Worm (Caenorhabditis elegans) whole organism, mixed stage, embryonic: ENCODE measurements around the gene tor-1.

Experiments used
- M03D4.4 ChIP-seq: sonication (generic microtip); optimal IDR thresholded peaks from 2 replicates; lab custom pipeline; 2017; ENCODE audit warnings: mild to moderate bottlenecking, missing genetic modification characterization, missing compliant biosample characterization
- bed-3 ChIP-seq: fragments of 200-800 bp; sonication (Bioruptor generic); optimal IDR thresholded peaks from 3 replicates; lab custom pipeline; 2018; ENCODE audit warnings: mild to moderate bottlenecking, missing genetic modification characterization, moderate library complexity, missing compliant biosample characterization
- blmp-1 ChIP-seq: fragments of 150-350 bp; optimal IDR thresholded peaks from 2 replicates; lab custom pipeline; 2014; ENCODE audit warnings: missing biosample characterization, missing genetic modification characterization
- ceh-39 ChIP-seq: fragments of 150-350 bp; optimal IDR thresholded peaks from 2 replicates; lab custom pipeline; 2014; ENCODE audit warnings: missing biosample characterization, missing genetic modification characterization
- ceh-43 ChIP-seq: fragments of 200-800 bp; sonication (Bioruptor generic); optimal IDR thresholded peaks from 2 replicates; lab custom pipeline; 2018; ENCODE audit warnings: mild to moderate bottlenecking, missing genetic modification characterization, moderate library complexity, missing compliant biosample characterization
- ceh-83 ChIP-seq: fragments of 200-800 bp; sonication (Bioruptor generic); optimal IDR thresholded peaks from 2 replicates; lab custom pipeline; 2018; ENCODE audit warnings: mild to moderate bottlenecking, missing genetic modification characterization, missing compliant biosample characterization
- ces-1 ChIP-seq: fragments of 150-350 bp; optimal IDR thresholded peaks from 2 replicates; lab custom pipeline; 2014; ENCODE audit warnings: missing biosample characterization, missing genetic modification reagents, missing genetic modification characterization
- cnd-1 ChIP-seq: fragments of 200-800 bp; sonication (Bioruptor generic); optimal IDR thresholded peaks from 2 replicates; lab custom pipeline; 2018; ENCODE audit warnings: mild to moderate bottlenecking, missing genetic modification characterization, missing compliant biosample characterization
- drap-1 ChIP-seq: fragments of 200-800 bp; sonication (Bioruptor generic); optimal IDR thresholded peaks from 3 replicates; lab custom pipeline; 2018; ENCODE audit warnings: mild to moderate bottlenecking, missing genetic modification characterization, missing compliant biosample characterization
- elt-1 ChIP-seq: sonication (generic microtip); optimal IDR thresholded peaks from 2 replicates; lab custom pipeline; 2017; ENCODE audit warnings: missing genetic modification characterization, mild to moderate bottlenecking, missing compliant biosample characterization, antibody characterized with exemption, moderate library complexity, borderline replicate concordance; ENCODE audit not compliant: insufficient read depth
- elt-3 ChIP-seq: fragments of 150-350 bp; optimal IDR thresholded peaks from 2 replicates; lab custom pipeline; 2014; ENCODE audit warnings: missing biosample characterization, missing genetic modification characterization
- flh-1 ChIP-seq: fragments of 200-800 bp; sonication (Bioruptor generic); optimal IDR thresholded peaks from 2 replicates; lab custom pipeline; 2018; ENCODE audit warnings: mild to moderate bottlenecking, missing genetic modification characterization, moderate library complexity, missing compliant biosample characterization
- ham-2 ChIP-seq: fragments of 200-800 bp; sonication (Bioruptor generic); optimal IDR thresholded peaks from 2 replicates; lab custom pipeline; 2018; ENCODE audit warnings: mild to moderate bottlenecking, missing genetic modification characterization, missing compliant biosample characterization
- hlh-1 ChIP-seq: fragments of 150-350 bp; optimal IDR thresholded peaks from 2 replicates; lab custom pipeline; 2014; ENCODE audit warnings: missing biosample characterization, missing genetic modification reagents, missing genetic modification characterization
- lin-13 ChIP-seq: fragments of 150-350 bp; optimal IDR thresholded peaks from 2 replicates; lab custom pipeline; 2014; ENCODE audit warnings: missing biosample characterization, missing genetic modification characterization
- lin-32 ChIP-seq: fragments of 200-800 bp; sonication (Bioruptor generic); optimal IDR thresholded peaks from 2 replicates; lab custom pipeline; 2018; ENCODE audit warnings: mild to moderate bottlenecking, missing genetic modification characterization, missing compliant biosample characterization
- lsy-2 ChIP-seq: fragments of 150-350 bp; optimal IDR thresholded peaks from 2 replicates; lab custom pipeline; 2014; ENCODE audit warnings: missing biosample characterization, missing genetic modification characterization
- mab-5 ChIP-seq: fragments of 150-350 bp; optimal IDR thresholded peaks from 2 replicates; lab custom pipeline; 2014; ENCODE audit warnings: missing biosample characterization, missing genetic modification characterization
- mep-1 ChIP-seq: fragments of 150-350 bp; optimal IDR thresholded peaks from 2 replicates; lab custom pipeline; 2017; ENCODE audit warnings: missing biosample characterization, missing genetic modification reagents, missing genetic modification characterization, inconsistent platforms
- mls-2 ChIP-seq: sonication (generic microtip); optimal IDR thresholded peaks from 2 replicates; lab custom pipeline; 2016; ENCODE audit warnings: mild to moderate bottlenecking, missing genetic modification characterization, moderate library complexity, missing compliant biosample characterization
- nhr-12 ChIP-seq: fragments of 150-350 bp; optimal IDR thresholded peaks from 2 replicates; lab custom pipeline; 2014; ENCODE audit warnings: missing biosample characterization, missing genetic modification characterization
- nhr-2 ChIP-seq: fragments of 150-350 bp; optimal IDR thresholded peaks from 2 replicates; lab custom pipeline; 2014; ENCODE audit warnings: missing biosample characterization, missing genetic modification characterization
- nhr-237 ChIP-seq: fragments of 150-350 bp; optimal IDR thresholded peaks from 2 replicates; lab custom pipeline; 2014; ENCODE audit warnings: missing biosample characterization, missing genetic modification characterization
- nhr-28 ChIP-seq: fragments of 150-350 bp; optimal IDR thresholded peaks from 2 replicates; lab custom pipeline; 2014; ENCODE audit warnings: missing biosample characterization, missing genetic modification characterization
- nhr-76 ChIP-seq: sonication (generic microtip); optimal IDR thresholded peaks from 2 replicates; lab custom pipeline; 2017; ENCODE audit warnings: missing biosample characterization, missing genetic modification characterization
- pha-4 ChIP-seq: fragments of 150-350 bp; optimal IDR thresholded peaks from 2 replicates; lab custom pipeline; 2018; ENCODE audit warnings: missing biosample characterization, missing genetic modification reagents, missing genetic modification characterization
- sem-2 ChIP-seq: fragments of 200-800 bp; sonication (Bioruptor generic); optimal IDR thresholded peaks from 2 replicates; lab custom pipeline; 2018; ENCODE audit warnings: mild to moderate bottlenecking, missing genetic modification characterization, missing compliant biosample characterization
- snpc-4 ChIP-seq: fragments of 150-350 bp; optimal IDR thresholded peaks from 2 replicates; lab custom pipeline; 2014; ENCODE audit warnings: missing biosample characterization, missing genetic modification characterization
- sptf-1 ChIP-seq: sonication (generic microtip); optimal IDR thresholded peaks from 2 replicates; lab custom pipeline; 2017; ENCODE audit warnings: mild to moderate bottlenecking, missing genetic modification characterization, moderate library complexity, missing compliant biosample characterization
- tbx-8 ChIP-seq: fragments of 200-800 bp; sonication (Bioruptor generic); optimal IDR thresholded peaks from 2 replicates; lab custom pipeline; 2018; ENCODE audit warnings: mild to moderate bottlenecking, missing genetic modification characterization, moderate library complexity, missing compliant biosample characterization
- unc-120 ChIP-seq: sonication (generic microtip); optimal IDR thresholded peaks from 2 replicates; lab custom pipeline; 2017; ENCODE audit warnings: missing genetic modification characterization, missing compliant biosample characterization; ENCODE audit not compliant: poor library complexity, severe bottlenecking
- unc-39 ChIP-seq: fragments of 150-350 bp; optimal IDR thresholded peaks from 2 replicates; lab custom pipeline; 2014; ENCODE audit warnings: missing biosample characterization, missing genetic modification characterization
- unc-62 ChIP-seq: fragments of 150-350 bp; optimal IDR thresholded peaks from 2 replicates; lab custom pipeline; 2014; ENCODE audit warnings: missing biosample characterization, missing genetic modification reagents, missing genetic modification characterization
- zip-8 ChIP-seq: fragments of 150-350 bp; optimal IDR thresholded peaks from 2 replicates; lab custom pipeline; 2014; ENCODE audit warnings: missing biosample characterization, missing genetic modification characterization
- ztf-11 ChIP-seq: fragments of 150-350 bp; optimal IDR thresholded peaks from 2 replicates; lab custom pipeline; 2014; ENCODE audit warnings: missing biosample characterization, missing genetic modification characterization

tor-1 gene

ce11 chrIV:13985705-13986104, at the start of gene tor-1:
tor-1 (minus strand) TSS chrIV:13985805.
- TF ChIP-seq snpc-4 (no peak), mep-1 (tag; lab: Kevin White, UChicago) (no peak), elt-3 (tag; lab: Kevin White, UChicago) (no peak), ceh-39 (tag; lab: Kevin White, UChicago) (no peak), mab-5 (tag; lab: Kevin White, UChicago) (no peak), zip-8 (tag; lab: Kevin White, UChicago) (no peak), unc-120 (tag; lab: Kevin White, UChicago) (no peak), ces-1 (no peak), nhr-28 (tag; lab: Kevin White, UChicago) (no peak), M03D4.4 (tag; lab: Kevin White, UChicago) (no peak), ceh-43 (GFP tag; lab: Kevin White, UChicago) (no peak), unc-62 (no peak), hlh-1 (no peak), blmp-1 (tag; lab: Kevin White, UChicago) (no peak), tbx-8 (GFP tag; lab: Kevin White, UChicago) (no peak), sem-2 (no peak)

ce11 chrIV:14034571-14034954, 49.0 kb upstream of the tor-1 start:
- TF ChIP-seq cnd-1 (tag; lab: Kevin White, UChicago) (no peak), tbx-8 (GFP tag; lab: Kevin White, UChicago) (no peak), hlh-1 (no peak), nhr-76 (tag; lab: Kevin White, UChicago) (no peak), zip-8 (tag; lab: Kevin White, UChicago) (no peak), ztf-11 (no peak), ceh-43 (GFP tag; lab: Kevin White, UChicago) (no peak), ces-1 (no peak), mab-5 (tag; lab: Kevin White, UChicago) (no peak), ham-2 (GFP tag; lab: Kevin White, UChicago) (no peak), snpc-4 (no peak), nhr-28 (tag; lab: Kevin White, UChicago) (no peak), mls-2 (tag; lab: Kevin White, UChicago) (no peak), elt-1 (tag; lab: Kevin White, UChicago) (no peak), unc-39 (tag; lab: Kevin White, UChicago) (no peak), flh-1 (GFP tag; lab: Kevin White, UChicago) (no peak), drap-1 (GFP tag; lab: Kevin White, UChicago) (no peak), lin-13 (no peak)

DNA sequence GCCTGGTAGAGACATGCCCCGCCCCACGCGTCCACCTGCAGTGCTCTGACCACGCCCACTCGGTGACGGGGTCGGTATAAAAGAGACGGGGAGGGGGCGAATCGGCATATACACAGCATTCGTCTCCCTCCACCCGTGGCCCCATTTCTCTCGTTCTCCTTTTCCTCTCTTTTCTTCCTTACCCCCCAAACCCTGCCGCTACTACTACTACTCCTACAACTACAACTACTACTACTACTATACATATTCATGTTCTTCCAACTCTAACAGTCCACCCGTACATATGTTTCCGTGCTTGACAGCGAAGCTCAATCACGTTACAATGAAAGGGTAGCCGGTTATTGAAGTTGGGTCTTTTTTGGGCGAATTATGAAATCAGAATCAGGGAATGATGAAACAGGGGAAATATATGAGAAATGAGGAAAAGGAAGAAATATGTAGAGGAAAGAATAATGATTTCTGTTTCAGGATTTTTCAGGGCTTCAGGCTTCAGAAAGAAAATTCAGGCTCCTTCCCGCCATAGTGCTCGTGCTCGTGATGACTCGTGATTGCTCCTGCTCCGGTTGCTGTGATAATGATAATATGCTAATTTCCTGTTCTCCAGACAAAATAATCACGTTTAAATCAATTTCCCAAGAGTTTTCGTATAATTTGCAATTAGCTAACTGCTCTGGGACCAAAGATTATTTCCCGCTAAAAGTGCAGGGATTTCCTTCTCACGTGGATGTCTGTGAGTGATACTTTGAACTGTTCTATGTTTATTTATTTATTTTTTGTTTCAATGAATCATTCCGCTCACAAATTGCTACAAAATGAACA, 48.4 kb upstream of the tor-1 start:
- TF ChIP-seq mab-5 (tag; lab: Kevin White, UChicago) (peak; percentile 47), nhr-2 (peak; percentile 47), mep-1 (tag; lab: Kevin White, UChicago) (peak; percentile 84), unc-120 (tag; lab: Kevin White, UChicago) (peak; percentile 98), ceh-43 (GFP tag; lab: Kevin White, UChicago) (peak; percentile 95), nhr-28 (tag; lab: Kevin White, UChicago) (peak; percentile 85), nhr-237 (tag; lab: Kevin White, UChicago) (peak; percentile 86), M03D4.4 (tag; lab: Kevin White, UChicago) (peak; percentile 98), sptf-1 (peak; percentile 99), ham-2 (GFP tag; lab: Kevin White, UChicago) (peak; percentile 93), lsy-2 (tag; lab: Kevin White, UChicago) (peak; percentile 81), nhr-76 (tag; lab: Kevin White, UChicago) (no peak), flh-1 (GFP tag; lab: Kevin White, UChicago) (peak; percentile 94), lin-32 (GFP tag; lab: Kevin White, UChicago) (peak; percentile 93), bed-3 (peak; percentile 81), sem-2 (peak; percentile 97), pha-4 (tag; lab: Kevin White, UChicago) (peak; percentile 50), ceh-39 (tag; lab: Kevin White, UChicago) (peak; percentile 85), tbx-8 (GFP tag; lab: Kevin White, UChicago) (peak; percentile 98), blmp-1 (tag; lab: Kevin White, UChicago) (peak; percentile 78), elt-3 (tag; lab: Kevin White, UChicago) (peak; percentile 55), elt-1 (tag; lab: Kevin White, UChicago) (peak; percentile 37), hlh-1 (peak; percentile 78), snpc-4 (no peak), zip-8 (tag; lab: Kevin White, UChicago) (no peak), unc-62 (peak; percentile 62), nhr-12 (peak; percentile 79), ztf-11 (peak; percentile 96), cnd-1 (tag; lab: Kevin White, UChicago) (peak; percentile 98), ces-1 (peak; percentile 81), lin-13 (no peak), drap-1 (GFP tag; lab: Kevin White, UChicago) (peak; percentile 97), mls-2 (tag; lab: Kevin White, UChicago) (peak; percentile 99), unc-39 (tag; lab: Kevin White, UChicago) (peak; percentile 82), ceh-83 (peak; percentile 100)
